Fruit fly (Drosophila melanogaster): Measurements from ENCODE around the gene dmGlut.

The dmGlut gene

DNA sequence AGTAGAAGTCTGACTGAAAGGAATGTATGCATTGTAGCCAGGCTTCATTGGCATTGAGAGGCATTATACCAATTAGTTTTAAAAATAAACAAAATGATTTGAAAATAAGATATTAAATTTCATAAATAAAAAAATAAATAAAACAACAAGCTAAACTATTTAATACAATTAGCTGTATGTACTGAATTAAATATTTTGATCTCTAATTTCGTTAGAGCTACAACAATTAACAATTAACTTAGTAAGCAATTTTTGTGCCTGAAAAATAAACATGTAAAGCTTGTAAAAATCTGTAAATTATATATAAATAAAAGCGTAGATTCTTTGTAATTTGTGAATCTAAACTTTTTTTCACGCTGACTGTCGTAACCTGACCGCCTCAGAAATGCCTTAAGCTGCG, 19.4 kb upstream of the dmGlut start, which contains the start of gene Rh5:
Gene Rh5, plus strand, starts transcription at position 301 of the 400 bp plus-strand sequence.
- TF ChIP-seq Hnf4 (GFP tag; optimal IDR thresholded peaks at IDR 0.05), result no peak
- no peak for TF ChIP-seq brk (GFP tag; optimal IDR thresholded peaks at IDR 0.05)
- TF ChIP-seq N (GFP tag; optimal IDR thresholded peaks at IDR 0.05), result no peak
- TF ChIP-seq HLH106 (tag; optimal IDR thresholded peaks at IDR 0.05), result no peak
- TF ChIP-seq Mio (GFP tag; optimal IDR thresholded peaks at IDR 0.05), result no peak
- no peak for TF ChIP-seq Rel (GFP tag; optimal IDR thresholded peaks at IDR 0.05)
- no peak for TF ChIP-seq Rel (tag; optimal IDR thresholded peaks at IDR 0.05)
- no peak for TF ChIP-seq fru (GFP tag; optimal IDR thresholded peaks at IDR 0.05)
- TF ChIP-seq ey (GFP tag; optimal IDR thresholded peaks at IDR 0.05), result no peak
- no peak for TF ChIP-seq rgr (GFP tag; optimal IDR thresholded peaks at IDR 0.05)

DNA sequence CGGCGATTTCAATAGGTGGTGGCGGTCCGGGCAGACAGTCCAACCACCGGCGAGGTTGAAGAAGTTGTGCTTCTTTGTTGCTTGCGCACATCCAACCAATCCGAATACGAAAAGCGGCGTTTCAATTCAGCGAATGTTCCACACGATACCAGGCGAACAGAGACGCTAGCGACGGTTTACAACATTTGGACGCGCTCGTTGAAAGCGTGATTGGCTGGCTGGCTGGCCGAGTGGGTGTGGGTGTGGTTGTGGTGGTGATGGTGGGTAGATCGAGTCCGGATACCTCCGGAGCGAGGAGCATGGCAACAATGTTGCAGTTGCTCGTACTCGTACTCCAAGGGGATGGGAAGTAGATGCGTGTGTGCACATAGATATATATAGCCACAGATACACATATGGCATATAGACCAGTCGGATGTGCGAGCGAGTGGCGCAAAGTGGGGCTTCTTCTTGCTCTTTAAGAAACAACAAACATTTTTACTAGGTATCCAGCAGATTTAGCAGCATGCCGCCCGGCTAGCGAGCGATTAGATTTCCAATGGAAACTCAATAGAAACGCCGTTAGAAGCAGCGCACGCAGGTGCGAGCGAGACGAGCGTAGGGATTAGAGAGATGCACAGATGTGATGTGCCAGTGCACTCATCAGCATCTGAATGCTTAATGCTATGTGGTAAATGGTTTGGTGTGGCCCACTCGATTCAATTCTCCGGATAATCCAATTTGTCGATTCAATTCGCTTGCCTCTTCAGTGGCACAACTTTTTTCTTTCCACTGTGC, 16.9 kb upstream of the dmGlut start:
- TF ChIP-seq sage (GFP tag; optimal IDR thresholded peaks at IDR 0.05) (no peak), h (GFP tag; optimal IDR thresholded peaks at IDR 0.05) (peak; percentile 70), usp (GFP tag; optimal IDR thresholded peaks at IDR 0.05) (no peak), Hr78 (GFP tag; optimal IDR thresholded peaks at IDR 0.05) (no peak), dl (GFP tag; optimal IDR thresholded peaks at IDR 0.05; ENCODE audit: insufficient read depth in 1 of 2, partially characterized antibody in 2 of 2) (peak; percentile 61 to 69), Dif (GFP tag; optimal IDR thresholded peaks at IDR 0.05; ENCODE audit: partially characterized antibody) (no peak), N (GFP tag; optimal IDR thresholded peaks at IDR 0.05) (no peak), GATAd (GFP tag; optimal IDR thresholded peaks at IDR 0.05) (no peak), psq (GFP tag; optimal IDR thresholded peaks at IDR 0.05) (peak; percentile 12), br (GFP tag; optimal IDR thresholded peaks at IDR 0.05) (peak; percentile 39), Jra (GFP tag; optimal IDR thresholded peaks at IDR 0.05) (peak; percentile 51), CG32264 (GFP tag; optimal IDR thresholded peaks at IDR 0.05) (no peak), foxo (GFP tag; optimal IDR thresholded peaks at IDR 0.05) (peak in 1 of 2 experiments; percentile 22), woc (GFP tag; optimal IDR thresholded peaks at IDR 0.05) (no peak), OdsH (GFP tag; optimal IDR thresholded peaks at IDR 0.05) (no peak), sv (GFP tag; optimal IDR thresholded peaks at IDR 0.05) (no peak), Abd-B (GFP tag; optimal IDR thresholded peaks at IDR 0.05) (no peak), Hr83 (GFP tag; optimal IDR thresholded peaks at IDR 0.05; ENCODE audit: poor library complexity, severe bottlenecking) (peak; percentile 57), Myc (optimal IDR thresholded peaks at IDR 0.05) (no peak), pan (optimal IDR thresholded peaks at IDR 0.05) (no peak), CrebA (GFP tag; optimal IDR thresholded peaks at IDR 0.05; ENCODE audit: borderline replicate concordance) (no peak), Sp1 (GFP tag; optimal IDR thresholded peaks at IDR 0.05) (peak; percentile 45), dmrt93B (GFP tag; optimal IDR thresholded peaks at IDR 0.05) (no peak), Mio (GFP tag; optimal IDR thresholded peaks at IDR 0.05) (peak; percentile 4), lola (GFP tag; optimal IDR thresholded peaks at IDR 0.05) (no peak), Hnf4 (GFP tag; optimal IDR thresholded peaks at IDR 0.05) (peak; percentile 49), brk (GFP tag; optimal IDR thresholded peaks at IDR 0.05) (no peak), Rel (GFP tag; optimal IDR thresholded peaks at IDR 0.05) (no peak), Rel (tag; optimal IDR thresholded peaks at IDR 0.05) (peak; percentile 81), fru (GFP tag; optimal IDR thresholded peaks at IDR 0.05) (peak; percentile 17), rgr (GFP tag; optimal IDR thresholded peaks at IDR 0.05) (no peak), ey (GFP tag; optimal IDR thresholded peaks at IDR 0.05) (no peak), HLH106 (tag; optimal IDR thresholded peaks at IDR 0.05) (peak; percentile 13), jim (GFP tag; optimal IDR thresholded peaks at IDR 0.05) (no peak), CG9705 (GFP tag; optimal IDR thresholded peaks at IDR 0.05) (no peak), Dfd (GFP tag; optimal IDR thresholded peaks at IDR 0.05) (no peak), tai (GFP tag; optimal IDR thresholded peaks at IDR 0.05) (no peak), dsf (GFP tag; optimal IDR thresholded peaks at IDR 0.05; ENCODE audit: borderline replicate concordance) (no peak), Vsx2 (GFP tag; optimal IDR thresholded peaks at IDR 0.05; ENCODE audit: partially characterized antibody) (no peak)

Data from whole organism, wandering third instar larva.